Fruit fly (Drosophila melanogaster) whole organism, adult: ENCODE results near the gene Pex14.

Experiments
- cic ChIP-seq: fragments of 200-800 bp; sonication (Bioruptor generic); optimal IDR thresholded peaks from 2 replicates; lab custom pipeline; 2017; ENCODE audit warnings: missing biosample characterization, mild to moderate bottlenecking, missing genetic modification characterization, moderate library complexity
- pad ChIP-seq: fragments of 200-800 bp; sonication (Bioruptor generic); optimal IDR thresholded peaks from 3 replicates; lab custom pipeline; 2017; ENCODE audit warnings: missing biosample characterization, missing genetic modification characterization, mild to moderate bottlenecking, moderate library complexity, missing genetic modification reagents

- TF ChIP-seq cic (no peak), pad (GFP tag; lab: Kevin White, UChicago) (no peak)
Observed at dm6 chr3L:20737346-20737745, 41.3 kb upstream of the Pex14 start.
